Fruit fly (Drosophila melanogaster) whole organism, embryonic: ENCODE data around the gene Cpr67Fb.

Source experiments
- Abd-B ChIP-seq: fragments of 200-800 bp; sonication (Bioruptor generic); optimal IDR thresholded peaks from 2 replicates; lab custom pipeline; 2018; ENCODE audit warnings: missing biosample characterization, mild to moderate bottlenecking, missing genetic modification characterization, moderate library complexity
- Ada2b ChIP-seq: fragments of 200-800 bp; sonication (Bioruptor generic); IDR thresholded peaks from 2 replicates; pipeline ENCODE4 v1.3.6; 2022; ENCODE audit warnings: missing biosample characterization, missing genetic modification characterization
- B-H2 ChIP-seq: fragments of 200-800 bp; sonication (Bioruptor generic); optimal IDR thresholded peaks from 2 replicates; lab custom pipeline; 2018; ENCODE audit warnings: missing biosample characterization, mild to moderate bottlenecking, missing genetic modification characterization
- CG1024 ChIP-seq: fragments of 200-800 bp; sonication (Bioruptor generic); IDR thresholded peaks from 2 replicates; pipeline ENCODE4 v1.3.6; 2022; ENCODE audit warnings: missing biosample characterization, missing genetic modification characterization
- CG10654 ChIP-seq: fragments of 200-800 bp; sonication (Bioruptor generic); optimal IDR thresholded peaks from 2 replicates; lab custom pipeline; 2016; ENCODE audit warnings: missing biosample characterization, missing genetic modification characterization
- CG11456 ChIP-seq: fragments of 200-800 bp; sonication (Bioruptor generic); IDR thresholded peaks from 3 replicates; pipeline ENCODE4 v1.3.6; 2022; ENCODE audit warnings: missing biosample characterization, missing genetic modification characterization
- CG11504 ChIP-seq: fragments of 200-800 bp; sonication (Bioruptor generic); optimal IDR thresholded peaks from 3 replicates; lab custom pipeline; 2019; ENCODE audit warnings: missing biosample characterization, mild to moderate bottlenecking, missing genetic modification characterization, moderate library complexity
- CG11696 ChIP-seq: fragments of 200-800 bp; sonication (Bioruptor generic); IDR thresholded peaks from 2 replicates; pipeline ENCODE4 v1.3.6; 2022; ENCODE audit warnings: missing biosample characterization, missing genetic modification characterization
- CG12391 ChIP-seq: fragments of 200-800 bp; sonication (Bioruptor generic); optimal IDR thresholded peaks from 3 replicates; lab custom pipeline; 2018; ENCODE audit warnings: missing biosample characterization, mild to moderate bottlenecking, missing genetic modification characterization, moderate library complexity
- CG1529 ChIP-seq: fragments of 200-800 bp; sonication (Bioruptor generic); optimal IDR thresholded peaks from 3 replicates; lab custom pipeline; 2018; ENCODE audit warnings: missing biosample characterization, missing genetic modification characterization
- CG15514 ChIP-seq: fragments of 200-800 bp; sonication (Bioruptor generic); optimal IDR thresholded peaks from 3 replicates; lab custom pipeline; 2017; ENCODE audit warnings: missing biosample characterization, missing genetic modification characterization, mild to moderate bottlenecking, moderate library complexity, missing genetic modification reagents
- CG16813 ChIP-seq: fragments of 200-800 bp; sonication (Bioruptor generic); IDR thresholded peaks from 3 replicates; pipeline ENCODE4 v1.3.6; 2022; ENCODE audit warnings: missing biosample characterization, missing genetic modification characterization; ENCODE audit not compliant: partially characterized antibody
- CG17829 ChIP-seq: fragments of 200-800 bp; optimal IDR thresholded peaks from 2 replicates; lab custom pipeline; 2019; ENCODE audit warnings: missing biosample characterization, mild to moderate bottlenecking, missing genetic modification characterization, moderate library complexity
- CG18262 ChIP-seq: fragments of 200-800 bp; optimal IDR thresholded peaks from 3 replicates; lab custom pipeline; 2019; ENCODE audit warnings: missing biosample characterization, mild to moderate bottlenecking, missing genetic modification characterization, moderate library complexity
- CG32532 ChIP-seq: fragments of 200-800 bp; sonication (Bioruptor generic); IDR thresholded peaks from 2 replicates; pipeline ENCODE4 v1.3.6; 2022; ENCODE audit warnings: missing biosample characterization, missing genetic modification characterization
- CG32772 ChIP-seq: fragments of 200-800 bp; sonication (Bioruptor generic); IDR thresholded peaks from 2 replicates; pipeline ENCODE4 v1.3.6; 2022; ENCODE audit warnings: missing biosample characterization, missing genetic modification characterization
- CG3847 ChIP-seq: fragments of 200-800 bp; sonication (Bioruptor generic); IDR thresholded peaks from 2 replicates; pipeline ENCODE4 v1.3.6; 2022; ENCODE audit warnings: missing biosample characterization, missing genetic modification characterization
- CG4282 ChIP-seq: fragments of 200-800 bp; sonication (Bioruptor generic); optimal IDR thresholded peaks from 2 replicates; lab custom pipeline; 2016; ENCODE audit warnings: missing biosample characterization, missing genetic modification characterization
- CG7372 ChIP-seq: fragments of 200-800 bp; sonication (Bioruptor generic); IDR thresholded peaks from 2 replicates; pipeline ENCODE4 v1.3.6; 2022; ENCODE audit warnings: missing biosample characterization, missing genetic modification characterization
- CG8359 ChIP-seq: fragments of 200-800 bp; sonication (Bioruptor generic); optimal IDR thresholded peaks from 2 replicates; lab custom pipeline; 2017; ENCODE audit warnings: missing biosample characterization, mild to moderate bottlenecking, missing genetic modification characterization, borderline replicate concordance
- CG9609 ChIP-seq: fragments of 200-800 bp; sonication (Bioruptor generic); optimal IDR thresholded peaks from 3 replicates; lab custom pipeline; 2016; ENCODE audit warnings: missing biosample characterization, missing genetic modification characterization
- CkIIα-i1 ChIP-seq: fragments of 200-800 bp; sonication (Bioruptor generic); IDR thresholded peaks from 2 replicates; pipeline ENCODE4 v1.3.6; 2022; ENCODE audit warnings: missing biosample characterization, missing genetic modification characterization
- CoRest ChIP-seq: fragments of 200-800 bp; sonication (Bioruptor generic); optimal IDR thresholded peaks from 3 replicates; lab custom pipeline; 2018; ENCODE audit warnings: missing biosample characterization, mild to moderate bottlenecking, missing genetic modification characterization, moderate library complexity
- Dip2 ChIP-seq: fragments of 200-800 bp; sonication (Bioruptor generic); IDR thresholded peaks from 2 replicates; pipeline ENCODE4 v1.3.6; 2022; ENCODE audit warnings: missing biosample characterization, missing genetic modification characterization
- HLHmδ ChIP-seq: fragments of 200-800 bp; sonication (Bioruptor generic); optimal IDR thresholded peaks from 2 replicates; lab custom pipeline; 2018; ENCODE audit warnings: missing biosample characterization, mild to moderate bottlenecking, missing genetic modification characterization, moderate library complexity
- HmgD ChIP-seq: fragments of 200-800 bp; sonication (Bioruptor generic); optimal IDR thresholded peaks from 3 replicates; lab custom pipeline; 2016; ENCODE audit warnings: missing biosample characterization, missing genetic modification characterization
- Mes4 ChIP-seq: fragments of 200-800 bp; sonication (Bioruptor generic); optimal IDR thresholded peaks from 2 replicates; lab custom pipeline; 2016; ENCODE audit warnings: missing biosample characterization, missing genetic modification characterization
- NC2β ChIP-seq: fragments of 200-800 bp; sonication (Bioruptor generic); optimal IDR thresholded peaks from 2 replicates; lab custom pipeline; 2016; ENCODE audit warnings: missing biosample characterization, missing genetic modification characterization
- Sin3A ChIP-seq: fragments of >200 bp; optimal IDR thresholded peaks from 2 replicates; lab custom pipeline; 2018
- Sry-β ChIP-seq: fragments of 200-800 bp; sonication (Bioruptor generic); optimal IDR thresholded peaks from 2 replicates; lab custom pipeline; 2018; ENCODE audit warnings: missing biosample characterization, mild to moderate bottlenecking, missing genetic modification characterization, moderate library complexity
- ab ChIP-seq: fragments of 200-800 bp; sonication (Bioruptor generic); optimal IDR thresholded peaks from 2 replicates; lab custom pipeline; 2016; ENCODE audit warnings: missing biosample characterization, missing genetic modification characterization
- ac ChIP-seq: fragments of 200-800 bp; sonication (Bioruptor generic); optimal IDR thresholded peaks from 3 replicates; lab custom pipeline; 2017; ENCODE audit warnings: missing biosample characterization, mild to moderate bottlenecking, missing genetic modification characterization
- amos ChIP-seq: fragments of 200-800 bp; sonication (Bioruptor generic); IDR thresholded peaks from 2 replicates; pipeline ENCODE4 v1.3.6; 2022; ENCODE audit warnings: missing biosample characterization, missing genetic modification characterization; ENCODE audit not compliant: partially characterized antibody
- btn ChIP-seq: fragments of 200-800 bp; sonication (Bioruptor generic); optimal IDR thresholded peaks from 2 replicates; lab custom pipeline; 2016; ENCODE audit warnings: missing biosample characterization, missing genetic modification characterization
- cato ChIP-seq: fragments of 200-800 bp; sonication (Bioruptor generic); optimal IDR thresholded peaks from 2 replicates; lab custom pipeline; 2016; ENCODE audit warnings: missing biosample characterization, missing genetic modification characterization, borderline replicate concordance
- fd3F ChIP-seq: fragments of 200-800 bp; sonication (Bioruptor generic); optimal IDR thresholded peaks from 2 replicates; lab custom pipeline; 2018; ENCODE audit warnings: missing biosample characterization, mild to moderate bottlenecking, missing genetic modification characterization, moderate library complexity
- knrl ChIP-seq: fragments of 200-800 bp; sonication (Bioruptor generic); IDR thresholded peaks from 3 replicates; pipeline ENCODE4 v1.3.6; 2022; ENCODE audit warnings: missing biosample characterization, missing genetic modification characterization; ENCODE audit not compliant: partially characterized antibody
- lov ChIP-seq, 2 experiments: fragments of 200-800 bp in 1 of 2; fragments of >200 bp in 1 of 2; sonication (Bioruptor generic) in 1 of 2; IDR thresholded peaks in 1 of 2; optimal IDR thresholded peaks in 1 of 2; 2 replicates in 1 of 2; 3 replicates in 1 of 2; pipeline versions ENCODE4 v1.3.6 to Lab custom; 2017 to 2022; ENCODE audit warnings: missing biosample characterization in 1 of 2, missing genetic modification characterization in 1 of 2
- oc ChIP-seq: fragments of 200-800 bp; sonication (Bioruptor generic); optimal IDR thresholded peaks from 2 replicates; lab custom pipeline; 2018; ENCODE audit warnings: missing biosample characterization, mild to moderate bottlenecking, missing genetic modification characterization, moderate library complexity
- sc ChIP-seq, 3 experiments: fragments of >200 bp in 2 of 3; fragments of 200-800 bp in 1 of 3; sonication (Bioruptor generic) in 1 of 3; optimal IDR thresholded peaks; 2 replicates in 2 of 3; 3 replicates in 1 of 3; lab custom pipeline; 2017; ENCODE audit warnings: mild to moderate bottlenecking in 1 of 3, missing biosample characterization in 1 of 3, missing genetic modification characterization in 1 of 3, missing genetic modification reagents in 1 of 3
- sens ChIP-seq: fragments of 200-800 bp; sonication (Bioruptor generic); peaks from one replicate; lab custom pipeline; 2016; ENCODE audit warnings: missing biosample characterization, missing genetic modification characterization
- sens-2 ChIP-seq: fragments of 200-800 bp; sonication (Bioruptor generic); IDR thresholded peaks from 2 replicates; pipeline ENCODE4 v1.3.6; 2022; ENCODE audit warnings: missing biosample characterization, missing genetic modification characterization
- slou ChIP-seq: fragments of 200-800 bp; sonication (Bioruptor generic); optimal IDR thresholded peaks from 3 replicates; lab custom pipeline; 2016; ENCODE audit warnings: missing biosample characterization, missing genetic modification characterization
- so ChIP-seq: fragments of 200-800 bp; sonication (Bioruptor generic); IDR thresholded peaks from 3 replicates; pipeline ENCODE4 v1.3.6; 2022; ENCODE audit warnings: missing biosample characterization, missing genetic modification characterization
- tgo ChIP-seq: fragments of 200-800 bp; sonication (Bioruptor generic); IDR thresholded peaks from 3 replicates; pipeline ENCODE4 v1.3.6; 2022; ENCODE audit warnings: missing biosample characterization, missing genetic modification characterization
- usp ChIP-seq: fragments of >200 bp; optimal IDR thresholded peaks from 2 replicates; lab custom pipeline; 2017; ENCODE audit warnings: missing biosample characterization, missing genetic modification characterization
- vvl ChIP-seq: fragments of 200-800 bp; sonication (Bioruptor generic); IDR thresholded peaks from 2 replicates; pipeline ENCODE4 v1.3.6; 2022; ENCODE audit warnings: missing biosample characterization, missing genetic modification characterization
- yki ChIP-seq: fragments of >200 bp; optimal IDR thresholded peaks from 3 replicates; lab custom pipeline; 2018

Gene Cpr67Fb

dm6 chr3L:10855419-10856213 is 38.4 kb upstream of the Cpr67Fb start (continued):
- TF ChIP-seq CG15514 (GFP tag; lab: Kevin White, UChicago) (peak; percentile 63), CG11456 (GFP tag; lab: Robert Waterston, UW) (peak; percentile 76; the same call in 1 of the 3 replicates), CG4282 (GFP tag; lab: Kevin White, UChicago) (no peak), CG11696 (0 out of 2 replicates have a peak, but pooled peaks have one; percentile 39), Sry-β (GFP tag; lab: Kevin White, UChicago) (peak; percentile 6), CG32772 (GFP tag; lab: Robert Waterston, UW) (peak; percentile 86), CG7372 (GFP tag; lab: Robert Waterston, UW) (peak; percentile 74), CG9609 (GFP tag; lab: Kevin White, UChicago) (peak; percentile 32), so (GFP tag; lab: Robert Waterston, UW) (peak; percentile 89; the same call in 2 of the 3 replicates), NC2β (GFP tag; lab: Kevin White, UChicago) (no peak), sens (GFP tag; lab: Kevin White, UChicago) (peak; percentile 74), Dip2 (GFP tag; lab: Robert Waterston, UW) (no peak; the same call in 1 of the 2 replicates), CG12391 (tag; lab: Kevin White, UChicago) (peak; percentile 94), ab (GFP tag; lab: Kevin White, UChicago) (no peak), Mes4 (GFP tag; lab: Kevin White, UChicago) (no peak), fd3F (peak; percentile 70), Sin3A (lab: Kevin White, UChicago) (no peak), amos (GFP tag; lab: Robert Waterston, UW) (0 out of 2 replicates have a peak, but pooled peaks have one; percentile 5), Ada2b (GFP tag; lab: Robert Waterston, UW) (peak; percentile 83), cato (peak; percentile 63), ac (GFP tag; lab: Kevin White, UChicago) (peak; percentile 79), CG3847 (GFP tag; lab: Robert Waterston, UW) (peak; percentile 84), CG1024 (GFP tag; lab: Robert Waterston, UW) (peak; percentile 39; the same call in 1 of the 2 replicates), oc (tag; lab: Kevin White, UChicago) (peak; percentile 73), B-H2 (GFP tag; lab: Kevin White, UChicago) (peak; percentile 80), yki (lab: Kevin White, UChicago) (no peak), CG18262 (peak; percentile 95), knrl (no peak), Abd-B (peak; percentile 84), CG11504 (tag; lab: Kevin White, UChicago) (peak; percentile 90), CoRest (tag; lab: Kevin White, UChicago) (peak; percentile 93), CG32532 (GFP tag; lab: Robert Waterston, UW) (peak; percentile 75), HmgD (GFP tag; lab: Kevin White, UChicago) (no peak), HLHmδ (no peak), CkIIα-i1 (no peak), lov (optimal IDR thresholded peaks at IDR 0.05; lab: Kevin White, UChicago) (no peak), lov (GFP tag; IDR thresholded peaks at IDR 0.05; lab: Robert Waterston, UW) (peak; percentile 85; the same call in 2 of the 3 replicates), sens-2 (peak; percentile 72; the same call in 1 of the 2 replicates), btn (no peak), usp (GFP tag; lab: Kevin White, UChicago) (no peak), CG1529 (peak; percentile 76), CG8359 (peak; percentile 81), CG16813 (GFP tag; lab: Robert Waterston, UW) (no peak), CG17829 (tag; lab: Kevin White, UChicago) (peak; percentile 95), slou (GFP tag; lab: Kevin White, UChicago) (peak; percentile 11), CG10654 (GFP tag; lab: Kevin White, UChicago) (peak; percentile 78), vvl (GFP tag; lab: Robert Waterston, UW) (peak; percentile 90), tgo (GFP tag; lab: Robert Waterston, UW) (peak; percentile 89), sc (optimal IDR thresholded peaks at IDR 0.05; lab: Kevin White, UChicago) (no peak), sc (GFP tag; optimal IDR thresholded peaks at IDR 0.05; lab: Kevin White, UChicago) (peak; percentile 81)
